Worm (Caenorhabditis elegans) whole organism, late embryonic: ENCODE results near the gene C39E9.8.

Experiments
- C08G9.2 ChIP-seq: sonication (generic microtip); optimal IDR thresholded peaks from 2 replicates; lab custom pipeline; 2016; ENCODE audit warnings: mild to moderate bottlenecking, missing genetic modification characterization, moderate library complexity, missing compliant biosample characterization
- ama-1 ChIP-seq: fragments of 150-350 bp; optimal IDR thresholded peaks from 2 replicates; lab custom pipeline; 2014
- ceh-14 ChIP-seq: sonication (generic microtip); optimal IDR thresholded peaks from 2 replicates; lab custom pipeline; 2016; ENCODE audit warnings: missing genotype, missing genetic modification characterization, missing compliant biosample characterization
- ceh-18 ChIP-seq: sonication (generic microtip); optimal IDR thresholded peaks from 2 replicates; lab custom pipeline; 2016; ENCODE audit warnings: missing genetic modification characterization, missing compliant biosample characterization
- ceh-24 ChIP-seq: sonication (generic microtip); optimal IDR thresholded peaks from 2 replicates; lab custom pipeline; 2016; ENCODE audit warnings: mild to moderate bottlenecking, missing genetic modification characterization, missing compliant biosample characterization
- ceh-48 ChIP-seq: sonication (generic microtip); optimal IDR thresholded peaks from 2 replicates; lab custom pipeline; 2016; ENCODE audit warnings: missing genetic modification characterization, inconsistent platforms, missing compliant biosample characterization
- gmeb-2 ChIP-seq: sonication (generic microtip); optimal IDR thresholded peaks from 2 replicates; lab custom pipeline; 2016; ENCODE audit warnings: missing genetic modification characterization, inconsistent platforms, missing compliant biosample characterization
- hlh-30 ChIP-seq: sonication (generic microtip); optimal IDR thresholded peaks from 2 replicates; lab custom pipeline; 2017; ENCODE audit warnings: antibody characterized with exemption, missing genetic modification characterization, missing compliant biosample characterization; ENCODE audit not compliant: insufficient read depth
- nhr-11 ChIP-seq: fragments of 150-350 bp; optimal IDR thresholded peaks from 2 replicates; lab custom pipeline; 2014; ENCODE audit warnings: missing biosample characterization, missing genetic modification characterization
- nhr-232 ChIP-seq: sonication (generic microtip); optimal IDR thresholded peaks from 2 replicates; lab custom pipeline; 2016; ENCODE audit warnings: missing genetic modification characterization, missing compliant biosample characterization
- sox-2 ChIP-seq: fragments of 200-800 bp; sonication (Bioruptor generic); IDR thresholded peaks from 2 replicates; pipeline ENCODE4 v1.3.6; 2022; ENCODE audit warnings: missing genetic modification reagents, missing genetic modification characterization, missing compliant biosample characterization
- tbx-2 ChIP-seq: sonication (generic microtip); optimal IDR thresholded peaks from 2 replicates; lab custom pipeline; 2016; ENCODE audit warnings: missing genetic modification characterization, missing compliant biosample characterization
- unc-42 ChIP-seq: sonication (generic microtip); optimal IDR thresholded peaks from 2 replicates; lab custom pipeline; 2016; ENCODE audit warnings: missing genotype, missing genetic modification characterization, missing compliant biosample characterization

ce11 chrIV:13035302-13035701, 43.9 kb upstream of the C39E9.8 start:
- no peak for TF ChIP-seq ceh-18
- no peak for TF ChIP-seq gmeb-2 (tag; lab: Kevin White, UChicago)
- TF ChIP-seq sox-2: no peak
- TF ChIP-seq ama-1 (lab: Kevin White, UChicago): no peak
- no peak for TF ChIP-seq C08G9.2 (tag; lab: Kevin White, UChicago)
- no peak for TF ChIP-seq ceh-14 (tag; lab: Kevin White, UChicago)
- TF ChIP-seq ceh-24: no peak
- TF ChIP-seq unc-42 (tag; lab: Kevin White, UChicago): no peak
- no peak for TF ChIP-seq nhr-232 (tag; lab: Kevin White, UChicago)
- no peak for TF ChIP-seq hlh-30 (tag; lab: Kevin White, UChicago)
- TF ChIP-seq ceh-48 (tag; lab: Kevin White, UChicago): no peak
- no peak for TF ChIP-seq tbx-2 (tag; lab: Kevin White, UChicago)
- no peak for TF ChIP-seq nhr-11 (tag; lab: Kevin White, UChicago)
